Fruit fly (Drosophila melanogaster): ENCODE results near the gene CG4036.

DNA sequence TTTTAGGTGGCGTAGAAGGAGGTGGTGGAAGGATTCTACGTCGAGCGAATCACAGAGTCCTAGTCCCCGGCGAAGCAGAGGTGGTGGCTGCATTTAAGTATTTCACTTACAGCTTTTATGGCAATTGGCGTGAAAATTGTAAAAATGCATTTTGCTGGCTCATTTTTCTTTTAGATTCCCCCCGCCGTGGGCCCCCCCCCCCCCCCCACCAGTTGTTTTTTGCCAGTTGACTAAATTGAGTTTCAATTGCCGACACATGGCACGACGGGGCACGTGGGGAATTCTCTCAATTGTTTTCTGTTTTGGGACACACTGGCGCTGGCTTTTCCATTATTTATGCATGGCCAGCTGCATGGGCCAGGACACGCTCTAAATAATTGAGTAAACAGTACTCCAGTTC lies 46.1 kb downstream of the CG4036 start:
- TF ChIP-seq psq (optimal IDR thresholded peaks at IDR 0.05) (no peak), h (optimal IDR thresholded peaks at IDR 0.05) (no peak)
